Fruit fly (Drosophila melanogaster): ENCODE measurements around the gene CG6707.
A peak's percentile ranks its signal among the peaks of the same experiment; 100 is the strongest.

The CG6707 gene

DNA sequence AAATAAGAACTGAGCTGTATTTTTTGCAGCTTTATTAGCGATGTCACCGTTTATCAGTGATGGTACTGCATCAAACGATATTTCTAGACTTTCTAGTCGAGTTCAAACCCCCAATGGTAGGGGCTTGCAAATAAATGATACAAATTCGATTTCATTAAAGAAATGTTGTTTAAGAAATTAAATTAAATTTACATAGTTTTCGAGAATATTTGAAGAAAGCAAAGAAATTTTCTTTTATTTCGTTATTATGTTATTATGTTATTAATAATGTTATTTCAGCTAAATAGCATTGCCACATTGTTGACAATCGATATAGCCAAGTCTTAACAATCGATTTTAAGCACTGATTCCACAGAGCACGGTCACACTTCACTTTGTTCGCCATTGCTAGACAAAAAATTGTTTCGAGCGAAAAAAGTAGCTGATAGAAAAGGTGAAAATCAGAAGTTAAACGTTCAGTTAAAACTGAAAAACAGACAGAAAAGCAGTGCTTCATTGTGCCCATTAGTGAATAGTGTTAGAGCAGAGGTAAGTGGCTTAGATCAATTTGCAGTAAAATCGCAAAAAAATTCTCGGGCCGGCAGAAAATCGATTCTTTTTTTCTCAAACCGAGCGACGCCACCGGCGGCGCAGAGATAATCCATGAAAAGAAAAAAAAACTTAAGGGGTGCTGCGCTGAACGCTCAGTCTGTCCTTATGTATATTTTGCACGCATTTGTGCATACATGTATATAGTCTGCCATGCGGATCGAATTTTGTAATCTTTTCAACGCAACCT lies 33.9 kb downstream of the CG6707 start, which contains the start of the genes iPLA2-VIA and Ciz1 (continued):
- TF ChIP-seq CG43689 (GFP tag; IDR thresholded peaks at IDR 0.05) = no peak
- no peak for TF ChIP-seq Bdp1 (GFP tag; optimal IDR thresholded peaks at IDR 0.05)
- TF ChIP-seq twi (tag; optimal IDR thresholded peaks at IDR 0.05) = no peak
- TF ChIP-seq otp (GFP tag; IDR thresholded peaks at IDR 0.05) = no peak
- TF ChIP-seq sna (GFP tag; IDR thresholded peaks at IDR 0.05; ENCODE audit: partially characterized antibody) = peak; percentile 65; the same call in 1 of the 2 replicates
- TF ChIP-seq dan (GFP tag; IDR thresholded peaks at IDR 0.05) = no peak
- TF ChIP-seq pum (GFP tag; optimal IDR thresholded peaks at IDR 0.05) = peak; percentile 45
- TF ChIP-seq CG17829 (tag; optimal IDR thresholded peaks at IDR 0.05) = peak; percentile 52
- TF ChIP-seq mld (GFP tag; IDR thresholded peaks at IDR 0.05; ENCODE audit: partially characterized antibody) = peak; percentile 32; the same call in 1 of the 3 replicates
- peak; percentile 8 for TF ChIP-seq HmgZ (tag; optimal IDR thresholded peaks at IDR 0.05)
- TF ChIP-seq chinmo (GFP tag; IDR thresholded peaks at IDR 0.05; ENCODE audit: partially characterized antibody) = no peak
- no peak for TF ChIP-seq abd-A (tag; optimal IDR thresholded peaks at IDR 0.05)
- TF ChIP-seq Ets97D (GFP tag; optimal IDR thresholded peaks at IDR 0.05) = peak; percentile 62
- TF ChIP-seq CG6689 (GFP tag; IDR thresholded peaks at IDR 0.05) = no peak
- TF ChIP-seq CG1233 (GFP tag; optimal IDR thresholded peaks at IDR 0.05) = no peak
- no peak for TF ChIP-seq CG32772 (GFP tag; IDR thresholded peaks at IDR 0.05)
- TF ChIP-seq Dref (GFP tag; IDR thresholded peaks at IDR 0.05) = peak; percentile 71
- no peak for TF ChIP-seq wor (GFP tag; IDR thresholded peaks at IDR 0.05)
- TF ChIP-seq lola (GFP tag; optimal IDR thresholded peaks at IDR 0.05) = peak in 1 of 3 experiments; percentile 12
- no peak for TF ChIP-seq gsb (GFP tag; IDR thresholded peaks at IDR 0.05)
- no peak for TF ChIP-seq CG2678 (tag; optimal IDR thresholded peaks at IDR 0.05)
- no peak for TF ChIP-seq Ravus (GFP tag; IDR thresholded peaks at IDR 0.05)
- TF ChIP-seq ssp (GFP tag; IDR thresholded peaks at IDR 0.05) = 0 out of 2 replicates have a peak, but pooled peaks have one; percentile 11
- TF ChIP-seq CG10565 (GFP tag; optimal IDR thresholded peaks at IDR 0.05) = no peak
- TF ChIP-seq bigmax (GFP tag; optimal IDR thresholded peaks at IDR 0.05) = no peak
- no peak for TF ChIP-seq CG17328 (GFP tag; IDR thresholded peaks at IDR 0.05)
- TF ChIP-seq Max (GFP tag; optimal IDR thresholded peaks at IDR 0.05) = peak; percentile 42
- TF ChIP-seq pita (GFP tag; optimal IDR thresholded peaks at IDR 0.05) = peak; percentile 56
- peak; percentile 6 to 27 for TF ChIP-seq dpn (GFP tag; optimal IDR thresholded peaks at IDR 0.05)
- TF ChIP-seq Blimp-1 (GFP tag; optimal IDR thresholded peaks at IDR 0.05) = no peak
- no peak for TF ChIP-seq CG33557 (GFP tag; optimal IDR thresholded peaks at IDR 0.05)
- peak; percentile 82 for TF ChIP-seq CG10267 (tag; optimal IDR thresholded peaks at IDR 0.05)
- TF ChIP-seq grau (tag; optimal IDR thresholded peaks at IDR 0.05) = no peak
- TF ChIP-seq ken (GFP tag; IDR thresholded peaks at IDR 0.05) = no peak
- TF ChIP-seq phol (tag; optimal IDR thresholded peaks at IDR 0.05) = peak; percentile 97
- 0 out of 2 replicates have a peak, but pooled peaks have one; percentile 9 for TF ChIP-seq ato (GFP tag; IDR thresholded peaks at IDR 0.05; ENCODE audit: partially characterized antibody)
- no peak for TF ChIP-seq CG31224 (GFP tag; IDR thresholded peaks at IDR 0.05)

DNA sequence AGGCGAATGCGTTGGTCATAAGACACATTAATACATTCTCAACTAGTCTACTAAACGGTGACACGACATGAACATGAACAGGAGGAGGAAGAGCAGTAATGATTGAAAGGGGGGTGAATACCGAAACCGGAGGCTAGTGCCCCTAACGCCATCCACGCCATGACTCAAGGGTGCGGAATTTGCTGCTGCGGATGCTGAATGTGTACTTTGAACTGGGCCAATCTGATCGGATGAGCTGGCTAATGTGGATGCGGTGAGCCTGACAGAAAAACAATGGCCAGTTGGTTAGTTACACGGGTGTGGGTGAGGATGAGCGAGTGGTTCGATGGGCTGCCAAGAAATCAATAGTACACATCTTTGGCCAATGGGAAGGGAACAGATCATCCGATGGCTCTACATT lies 34.7 kb downstream of the CG6707 start:
- no peak for TF ChIP-seq CG43689 (GFP tag; IDR thresholded peaks at IDR 0.05)
- peak; percentile 76 for TF ChIP-seq nom (GFP tag; optimal IDR thresholded peaks at IDR 0.05)

Measured in whole organism, embryonic.